Worm (Caenorhabditis elegans) whole organism, L1 larva: Measurements from ENCODE around the gene C10F3.7.
A peak's percentile ranks its signal among the peaks of the same experiment; 100 is the strongest.

ENCODE experiments used
- C04F5.9 ChIP-seq: sonication (generic microtip); optimal IDR thresholded peaks from 2 replicates; lab custom pipeline; 2016; ENCODE audit warnings: missing genetic modification characterization, missing compliant biosample characterization
- C34B4.2 ChIP-seq: sonication (generic microtip); optimal IDR thresholded peaks from 2 replicates; lab custom pipeline; 2017; ENCODE audit warnings: mild to moderate bottlenecking, missing genetic modification characterization, missing compliant biosample characterization
- F16B12.6 ChIP-seq: fragments of 150-350 bp; optimal IDR thresholded peaks from 2 replicates; lab custom pipeline; 2014; ENCODE audit warnings: missing biosample characterization, missing genetic modification characterization
- blmp-1 ChIP-seq: fragments of 150-350 bp; optimal IDR thresholded peaks from 2 replicates; lab custom pipeline; 2014; ENCODE audit warnings: missing biosample characterization, missing genetic modification characterization
- ceh-8 ChIP-seq: fragments of 200-800 bp; sonication (Bioruptor generic); optimal IDR thresholded peaks from 2 replicates; lab custom pipeline; 2018; ENCODE audit warnings: mild to moderate bottlenecking, missing genetic modification characterization, moderate library complexity, missing compliant biosample characterization
- ceh-82 ChIP-seq, 3 experiments: fragments of 150-350 bp in 1 of 3; sonication (generic microtip) in 2 of 3; optimal IDR thresholded peaks; 2 replicates each; lab custom pipeline; 2014 to 2017; ENCODE audit warnings: missing biosample characterization in 3 of 3, missing genetic modification characterization in 3 of 3
- ceh-90 ChIP-seq: sonication (generic microtip); optimal IDR thresholded peaks from 2 replicates; lab custom pipeline; 2016; ENCODE audit warnings: missing genetic modification characterization, missing compliant biosample characterization
- dpl-1 ChIP-seq, 3 experiments: fragments of 150-350 bp in 2 of 3; sonication (generic microtip) in 1 of 3; optimal IDR thresholded peaks; 2 replicates each; lab custom pipeline; 2014 to 2017; ENCODE audit warnings: missing biosample characterization in 3 of 3, missing genetic modification characterization in 3 of 3, missing genetic modification reagents in 3 of 3
- dsc-1 ChIP-seq: sonication (generic microtip); optimal IDR thresholded peaks from 2 replicates; lab custom pipeline; 2016; ENCODE audit warnings: mild to moderate bottlenecking, missing genetic modification characterization, missing compliant biosample characterization
- efl-1 ChIP-seq, 4 experiments: fragments of 150-350 bp; optimal IDR thresholded peaks in 3 of 4; peaks in 1 of 4; 1 replicate in 1 of 4; 2 replicates in 3 of 4; lab custom pipeline; 2014; ENCODE audit warnings: missing biosample characterization in 2 of 4, missing genetic modification characterization in 2 of 4, missing genetic modification reagents in 2 of 4
- efl-3 ChIP-seq: fragments of 200-800 bp; sonication (Bioruptor generic); optimal IDR thresholded peaks from 2 replicates; lab custom pipeline; 2018; ENCODE audit warnings: mild to moderate bottlenecking, missing genetic modification characterization, missing compliant biosample characterization
- egl-13 ChIP-seq: sonication (generic microtip); optimal IDR thresholded peaks from 2 replicates; lab custom pipeline; 2016; ENCODE audit warnings: missing genotype, missing genetic modification reagents, missing genetic modification characterization, missing compliant biosample characterization
- egl-27 ChIP-seq, 2 experiments: fragments of 150-350 bp in 1 of 2; sonication (generic microtip); optimal IDR thresholded peaks; 3 replicates each; lab custom pipeline; 2017 to 2018; ENCODE audit warnings: missing biosample characterization in 2 of 2, missing genetic modification characterization in 2 of 2, missing genetic modification reagents in 2 of 2
- elt-3 ChIP-seq, 6 experiments: fragments of 150-350 bp in 1 of 6; sonication (generic microtip); optimal IDR thresholded peaks; 2 replicates each; lab custom pipeline; 2017 to 2018; ENCODE audit warnings: missing biosample characterization in 6 of 6, missing genetic modification characterization in 6 of 6, inconsistent platforms in 1 of 6
- fkh-10 ChIP-seq: sonication (generic microtip); optimal IDR thresholded peaks from 2 replicates; lab custom pipeline; 2017; ENCODE audit warnings: missing biosample characterization, missing genetic modification reagents, missing genetic modification characterization
- fos-1 ChIP-seq: fragments of 150-350 bp; optimal IDR thresholded peaks from 2 replicates; lab custom pipeline; 2014; ENCODE audit warnings: missing biosample characterization, missing genetic modification characterization
- grh-1 ChIP-seq: fragments of 200-800 bp; sonication (Bioruptor generic); IDR thresholded peaks from 2 replicates; pipeline ENCODE4 v1.3.6; 2022; ENCODE audit warnings: missing genetic modification reagents, missing genetic modification characterization, missing compliant biosample characterization
- hlh-17 ChIP-seq: fragments of 200-800 bp; sonication (Bioruptor generic); optimal IDR thresholded peaks from 2 replicates; lab custom pipeline; 2018; ENCODE audit warnings: missing genetic modification characterization, mild to moderate bottlenecking, missing compliant biosample characterization, moderate library complexity, borderline replicate concordance
- hlh-4 ChIP-seq: sonication (generic microtip); optimal IDR thresholded peaks from 2 replicates; lab custom pipeline; 2016; ENCODE audit warnings: mild to moderate bottlenecking, missing genetic modification characterization, missing compliant biosample characterization
- hpl-2 ChIP-seq: fragments of 150-350 bp; optimal IDR thresholded peaks from 2 replicates; lab custom pipeline; 2014; ENCODE audit warnings: missing biosample characterization, missing genetic modification reagents, missing genetic modification characterization
- lin-13 ChIP-seq: fragments of 150-350 bp; optimal IDR thresholded peaks from 2 replicates; lab custom pipeline; 2014; ENCODE audit warnings: missing biosample characterization, missing genetic modification reagents, missing genetic modification characterization
- lin-15B ChIP-seq: fragments of 150-350 bp; sonication (generic microtip); optimal IDR thresholded peaks from 3 replicates; lab custom pipeline; 2014; ENCODE audit warnings: missing biosample characterization, missing genetic modification characterization
- lir-3 ChIP-seq: sonication (generic microtip); optimal IDR thresholded peaks from 2 replicates; lab custom pipeline; 2016; ENCODE audit warnings: mild to moderate bottlenecking, missing genetic modification characterization, moderate library complexity, missing compliant biosample characterization; ENCODE audit not compliant: poor library complexity
- mep-1 ChIP-seq: fragments of 150-350 bp; optimal IDR thresholded peaks from 2 replicates; lab custom pipeline; 2014; ENCODE audit warnings: missing biosample characterization, missing genetic modification characterization
- nhr-237 ChIP-seq: fragments of 150-350 bp; optimal IDR thresholded peaks from 2 replicates; lab custom pipeline; 2014; ENCODE audit warnings: missing biosample characterization, missing genetic modification characterization
- nhr-28 ChIP-seq: fragments of 150-350 bp; optimal IDR thresholded peaks from 2 replicates; lab custom pipeline; 2014; ENCODE audit warnings: missing biosample characterization, missing genetic modification characterization
- nhr-71 ChIP-seq: sonication (generic microtip); optimal IDR thresholded peaks from 2 replicates; lab custom pipeline; 2016; ENCODE audit warnings: mild to moderate bottlenecking, missing genetic modification characterization, moderate library complexity, missing compliant biosample characterization
- nhr-77 ChIP-seq: fragments of 150-350 bp; optimal IDR thresholded peaks from 2 replicates; lab custom pipeline; 2014; ENCODE audit warnings: missing biosample characterization, missing genetic modification characterization
- rnt-1 ChIP-seq: sonication (generic microtip); optimal IDR thresholded peaks from 2 replicates; lab custom pipeline; 2016; ENCODE audit warnings: mild to moderate bottlenecking, missing genetic modification characterization, moderate library complexity, missing compliant biosample characterization
- snu-23 ChIP-seq: sonication (generic microtip); optimal IDR thresholded peaks from 2 replicates; lab custom pipeline; 2016; ENCODE audit warnings: missing genetic modification characterization, missing compliant biosample characterization
- sup-37 ChIP-seq: fragments of 200-800 bp; sonication (Bioruptor generic); optimal IDR thresholded peaks from 2 replicates; lab custom pipeline; 2018; ENCODE audit warnings: mild to moderate bottlenecking, missing genetic modification characterization, missing compliant biosample characterization
- tlp-1 ChIP-seq: fragments of 150-350 bp; optimal IDR thresholded peaks from 2 replicates; lab custom pipeline; 2014; ENCODE audit warnings: missing biosample characterization, missing genetic modification characterization
- unc-62 ChIP-seq: fragments of 150-350 bp; optimal IDR thresholded peaks from 2 replicates; lab custom pipeline; 2014; ENCODE audit warnings: missing biosample characterization, missing genetic modification reagents, missing genetic modification characterization
- unc-86 ChIP-seq: sonication (generic microtip); optimal IDR thresholded peaks from 2 replicates; lab custom pipeline; 2016; ENCODE audit warnings: missing genetic modification characterization, missing compliant biosample characterization
- unc-98 ChIP-seq: fragments of 200-800 bp; sonication (Bioruptor generic); IDR thresholded peaks from 2 replicates; pipeline ENCODE4 v1.3.6; 2022; ENCODE audit warnings: missing genetic modification characterization, missing compliant biosample characterization
- vab-15 ChIP-seq: sonication (generic microtip); optimal IDR thresholded peaks from 2 replicates; lab custom pipeline; 2017; ENCODE audit warnings: missing genotype, mild to moderate bottlenecking, missing genetic modification characterization, missing compliant biosample characterization

C10F3.7 gene

ce11 chrV:5991490-5992069 is 4.9 kb upstream of the C10F3.7 start (continued):
- TF ChIP-seq egl-13 (tag; lab: Kevin White, UChicago) (peak; percentile 19), efl-3 (GFP tag; lab: Kevin White, UChicago) (no peak), efl-1 (optimal IDR thresholded peaks at IDR 0.05; lab: Kevin White, UChicago) (peak; percentile 42 to 50), efl-1 (GFP tag; optimal IDR thresholded peaks at IDR 0.05 in 1 of 2; lab: Kevin White, UChicago) (peak; percentile 11 to 20), ceh-8 (GFP tag; lab: Kevin White, UChicago) (peak; percentile 47), dpl-1 (GFP tag; optimal IDR thresholded peaks at IDR 0.05; lab: Kevin White, UChicago) (peak in 2 of 3 experiments; percentile 20 to 47), snu-23 (peak; percentile 59), unc-98 (no peak)

- peak; percentile 43 for TF ChIP-seq dsc-1 (tag; lab: Kevin White, UChicago)
- no peak for TF ChIP-seq lir-3 (tag; lab: Kevin White, UChicago)
Observed at ce11 chrV:5990383-5990782, 3.7 kb upstream of the C10F3.7 start, which contains the start of gene fut-8. fut-8 (minus strand) TSS chrV:5990483.

- TF ChIP-seq nhr-237 (tag; lab: Kevin White, UChicago) (no peak), grh-1 (no peak), sup-37 (GFP tag; lab: Kevin White, UChicago) (no peak), egl-27 (tag; optimal IDR thresholded peaks at IDR 0.05; lab: Kevin White, UChicago) (no peak), lin-15B (no peak), nhr-71 (tag; lab: Kevin White, UChicago) (no peak), unc-62 (GFP tag; lab: Kevin White, UChicago) (no peak), ceh-82 (tag; optimal IDR thresholded peaks at IDR 0.05; lab: Kevin White, UChicago) (no peak), unc-86 (tag; lab: Kevin White, UChicago) (no peak), vab-15 (tag; lab: Kevin White, UChicago) (no peak), F16B12.6 (tag; lab: Kevin White, UChicago) (no peak), hlh-17 (no peak), C34B4.2 (tag; lab: Kevin White, UChicago) (no peak), mep-1 (tag; lab: Kevin White, UChicago) (no peak), ceh-90 (tag; lab: Kevin White, UChicago) (no peak), hlh-4 (tag; lab: Kevin White, UChicago) (no peak), fos-1 (tag; lab: Kevin White, UChicago) (no peak), hpl-2 (GFP tag; lab: Kevin White, UChicago) (no peak)
Observed at ce11 chrV:5984244-5984643, 2.4 kb downstream of the C10F3.7 start.

ce11 chrV:5983380-5983779 is 3.3 kb downstream of the C10F3.7 start, which contains the start of gene dhs-16:
dhs-16 (plus strand) TSS chrV:5983745.
- TF ChIP-seq nhr-71 (tag; lab: Kevin White, UChicago), result no peak
- TF ChIP-seq efl-1 (optimal IDR thresholded peaks at IDR 0.05; lab: Kevin White, UChicago), result no peak
- TF ChIP-seq efl-1 (GFP tag; optimal IDR thresholded peaks at IDR 0.05 in 1 of 2; lab: Kevin White, UChicago), result peak in 1 of 2 experiments; percentile 46

- TF ChIP-seq efl-1 (optimal IDR thresholded peaks at IDR 0.05; lab: Kevin White, UChicago) (no peak), efl-1 (GFP tag; optimal IDR thresholded peaks at IDR 0.05 in 1 of 2; lab: Kevin White, UChicago) (no peak), blmp-1 (tag; lab: Kevin White, UChicago) (peak; percentile 64)
- TF ChIP-seq, all 84 proteins: peak for 1
Observed at ce11 chrV:5982722-5983121, 3.9 kb downstream of the C10F3.7 start.

ce11 chrV:5975724-5976123 is 10.9 kb downstream of the C10F3.7 start, which contains the start of gene acy-2:
acy-2 (plus strand) TSS chrV:5976024.
- TF ChIP-seq unc-86 (tag; lab: Kevin White, UChicago) (no peak), hpl-2 (GFP tag; lab: Kevin White, UChicago) (no peak), dsc-1 (tag; lab: Kevin White, UChicago) (no peak), nhr-71 (tag; lab: Kevin White, UChicago) (no peak), nhr-77 (tag; lab: Kevin White, UChicago) (no peak), lin-13 (GFP tag; lab: Kevin White, UChicago) (no peak), C34B4.2 (tag; lab: Kevin White, UChicago) (no peak), rnt-1 (tag; lab: Kevin White, UChicago) (no peak), tlp-1 (tag; lab: Kevin White, UChicago) (no peak), ceh-8 (GFP tag; lab: Kevin White, UChicago) (no peak), elt-3 (tag; optimal IDR thresholded peaks at IDR 0.05; lab: Kevin White, UChicago) (no peak), hlh-17 (no peak), grh-1 (no peak), C04F5.9 (tag; lab: Kevin White, UChicago) (no peak), snu-23 (no peak), fkh-10 (no peak), nhr-28 (no peak)
